Worm (Caenorhabditis elegans) whole organism, young adult: ENCODE measurements around the gene Y7A5A.2.

Experiments used
- B0019.2 ChIP-seq: fragments of 200-800 bp; sonication (Bioruptor generic); conservative IDR thresholded peaks from 2 replicates; pipeline ENCODE4 v1.3.6; 2022; ENCODE audit warnings: missing genetic modification reagents, missing genetic modification characterization, missing compliant biosample characterization
- B0035.1 ChIP-seq: sonication (generic microtip); optimal IDR thresholded peaks from 2 replicates; lab custom pipeline; 2016; ENCODE audit warnings: missing genetic modification characterization, mild to moderate bottlenecking, missing compliant biosample characterization, missing genotype, missing genetic modification reagents
- B0336.3 ChIP-seq: fragments of 200-800 bp; sonication (Bioruptor generic); IDR thresholded peaks from 2 replicates; pipeline ENCODE4 v1.3.6; 2022; ENCODE audit warnings: missing genetic modification characterization, missing compliant biosample characterization
- F10E7.11 ChIP-seq: sonication (generic microtip); optimal IDR thresholded peaks from 2 replicates; lab custom pipeline; 2017; ENCODE audit warnings: mild to moderate bottlenecking, missing genetic modification characterization, moderate library complexity, missing compliant biosample characterization
- F37B4.10 ChIP-seq: fragments of 200-800 bp; sonication (Bioruptor generic); IDR thresholded peaks from 2 replicates; pipeline ENCODE4 v1.3.6; 2022; ENCODE audit warnings: missing genetic modification characterization, missing compliant biosample characterization
- K12H6.12 ChIP-seq: fragments of 200-800 bp; sonication (Bioruptor generic); optimal IDR thresholded peaks from 2 replicates; lab custom pipeline; 2018; ENCODE audit warnings: mild to moderate bottlenecking, missing genetic modification characterization, missing compliant biosample characterization
- T07F8.4 ChIP-seq: sonication (generic microtip); optimal IDR thresholded peaks from 2 replicates; lab custom pipeline; 2016; ENCODE audit warnings: mild to moderate bottlenecking, missing genetic modification characterization, moderate library complexity, missing compliant biosample characterization
- Y53F4B.3 ChIP-seq: fragments of 200-800 bp; sonication (Bioruptor generic); IDR thresholded peaks from 2 replicates; pipeline ENCODE4 v1.3.6; 2022; ENCODE audit warnings: missing genetic modification reagents, missing genetic modification characterization, missing compliant biosample characterization
- Y53G8AR.9 ChIP-seq: fragments of 200-800 bp; sonication (Bioruptor generic); conservative IDR thresholded peaks from 2 replicates; pipeline ENCODE4 v1.3.6; 2022; ENCODE audit warnings: missing genetic modification reagents, missing genetic modification characterization, missing compliant biosample characterization
- Y56A3A.18 ChIP-seq: fragments of 200-800 bp; sonication (Bioruptor generic); IDR thresholded peaks from 2 replicates; pipeline ENCODE4 v1.3.6; 2022; ENCODE audit warnings: missing genetic modification reagents, missing genetic modification characterization, missing compliant biosample characterization
- Y67H2A.10 ChIP-seq: fragments of 200-800 bp; sonication (Bioruptor generic); conservative IDR thresholded peaks from 2 replicates; pipeline ENCODE4 v1.3.6; 2022; ENCODE audit warnings: missing genetic modification reagents, missing genetic modification characterization, missing compliant biosample characterization
- Y79H2A.3 ChIP-seq: fragments of 200-800 bp; sonication (Bioruptor generic); conservative IDR thresholded peaks from 2 replicates; pipeline ENCODE4 v1.3.6; 2022; ENCODE audit warnings: missing genetic modification reagents, missing genetic modification characterization, missing compliant biosample characterization
- akir-1 ChIP-seq: fragments of 200-800 bp; sonication (Bioruptor generic); optimal IDR thresholded peaks from 2 replicates; lab custom pipeline; 2018; ENCODE audit warnings: mild to moderate bottlenecking, missing genetic modification characterization, moderate library complexity, missing compliant biosample characterization
- atf-7 ChIP-seq: sonication (generic microtip); optimal IDR thresholded peaks from 2 replicates; lab custom pipeline; 2017; ENCODE audit warnings: mild to moderate bottlenecking, missing genetic modification characterization, missing compliant biosample characterization
- athp-1 ChIP-seq: sonication (generic microtip); optimal IDR thresholded peaks from 2 replicates; lab custom pipeline; 2017; ENCODE audit warnings: mild to moderate bottlenecking, missing genetic modification characterization, missing compliant biosample characterization
- attf-3 ChIP-seq: fragments of 200-800 bp; sonication (Bioruptor generic); conservative IDR thresholded peaks from 2 replicates; pipeline ENCODE4 v1.3.6; 2022; ENCODE audit warnings: missing genetic modification reagents, missing genetic modification characterization, missing compliant biosample characterization
- bed-1 ChIP-seq: fragments of 200-800 bp; sonication (Bioruptor generic); IDR thresholded peaks from 2 replicates; pipeline ENCODE4 v1.3.6; 2022; ENCODE audit warnings: missing genetic modification reagents, missing genetic modification characterization, missing compliant biosample characterization
- ccch-3 ChIP-seq: fragments of 200-800 bp; sonication (Bioruptor generic); optimal IDR thresholded peaks from 2 replicates; lab custom pipeline; 2018; ENCODE audit warnings: mild to moderate bottlenecking, missing genetic modification characterization, missing compliant biosample characterization
- cebp-1 ChIP-seq, 2 experiments: fragments of 200-800 bp in 1 of 2; sonication (Bioruptor generic) in 1 of 2; sonication (generic microtip) in 1 of 2; IDR thresholded peaks in 1 of 2; optimal IDR thresholded peaks in 1 of 2; 2 replicates each; pipeline versions ENCODE4 v1.3.6 to Lab custom; 2017 to 2022; ENCODE audit warnings: missing compliant biosample characterization in 2 of 2, missing genetic modification characterization in 2 of 2, mild to moderate bottlenecking in 1 of 2, missing genetic modification reagents in 1 of 2, moderate library complexity in 1 of 2
- cebp-2 ChIP-seq: fragments of 200-800 bp; sonication (Bioruptor generic); IDR thresholded peaks from 2 replicates; pipeline ENCODE4 v1.3.6; 2022; ENCODE audit warnings: missing genetic modification characterization, missing compliant biosample characterization
- ceh-100 ChIP-seq: fragments of 200-800 bp; sonication (Bioruptor generic); IDR thresholded peaks from 2 replicates; pipeline ENCODE4 v1.3.6; 2022; ENCODE audit warnings: missing genetic modification reagents, missing genetic modification characterization, missing compliant biosample characterization
- chd-7 ChIP-seq: sonication (generic microtip); optimal IDR thresholded peaks from 2 replicates; lab custom pipeline; 2016; ENCODE audit warnings: mild to moderate bottlenecking, missing genetic modification characterization, moderate library complexity, missing compliant biosample characterization
- dox-1 ChIP-seq: fragments of 200-800 bp; sonication (Bioruptor generic); IDR thresholded peaks from 2 replicates; pipeline ENCODE4 v1.3.6; 2022; ENCODE audit warnings: missing genetic modification reagents, missing genetic modification characterization, missing compliant biosample characterization
- dpff-1 ChIP-seq: sonication (generic microtip); optimal IDR thresholded peaks from 2 replicates; lab custom pipeline; 2017; ENCODE audit warnings: mild to moderate bottlenecking, missing genetic modification characterization, missing compliant biosample characterization
- egl-18 ChIP-seq: fragments of 200-800 bp; sonication (Bioruptor generic); IDR thresholded peaks from 2 replicates; pipeline ENCODE4 v1.3.6; 2022; ENCODE audit warnings: missing genetic modification reagents, missing genetic modification characterization, missing compliant biosample characterization
- fkh-3 ChIP-seq: sonication (generic microtip); optimal IDR thresholded peaks from 2 replicates; lab custom pipeline; 2016; ENCODE audit warnings: mild to moderate bottlenecking, missing genetic modification characterization, missing compliant biosample characterization
- hsf-1 ChIP-seq: fragments of 200-800 bp; sonication (Bioruptor generic); IDR thresholded peaks from 2 replicates; pipeline ENCODE4 v1.3.6; 2022; ENCODE audit warnings: missing genetic modification reagents, missing genetic modification characterization, missing compliant biosample characterization
- lin-35 ChIP-seq, 3 experiments: fragments of 150-350 bp in 2 of 3; sonication (generic microtip) in 1 of 3; optimal IDR thresholded peaks; 2 replicates each; lab custom pipeline; 2014 to 2018; ENCODE audit warnings: missing biosample characterization in 3 of 3, missing genetic modification characterization in 3 of 3, missing genetic modification reagents in 3 of 3
- lir-1 ChIP-seq: fragments of 200-800 bp; sonication (Bioruptor generic); conservative IDR thresholded peaks from 2 replicates; pipeline ENCODE4 v1.3.6; 2022; ENCODE audit warnings: missing genetic modification reagents, missing genetic modification characterization, missing compliant biosample characterization
- lsy-27 ChIP-seq: sonication (generic microtip); optimal IDR thresholded peaks from 2 replicates; lab custom pipeline; 2017; ENCODE audit warnings: missing genetic modification characterization, mild to moderate bottlenecking, missing compliant biosample characterization, antibody characterized with exemption, missing genotype, borderline replicate concordance; ENCODE audit not compliant: insufficient read depth
- madf-10 ChIP-seq: sonication (generic microtip); optimal IDR thresholded peaks from 2 replicates; lab custom pipeline; 2016; ENCODE audit warnings: mild to moderate bottlenecking, missing genetic modification characterization, missing compliant biosample characterization
- madf-8 ChIP-seq: fragments of 200-800 bp; sonication (Bioruptor generic); conservative IDR thresholded peaks from 2 replicates; pipeline ENCODE4 v1.3.6; 2022; ENCODE audit warnings: missing genetic modification reagents, missing genetic modification characterization, missing compliant biosample characterization
- mel-28 ChIP-seq: sonication (generic microtip); optimal IDR thresholded peaks from 2 replicates; lab custom pipeline; 2016; ENCODE audit warnings: borderline replicate concordance, mild to moderate bottlenecking, missing genetic modification characterization, missing compliant biosample characterization
- nhr-120 ChIP-seq: fragments of 200-800 bp; sonication (Bioruptor generic); IDR thresholded peaks from 2 replicates; pipeline ENCODE4 v1.3.6; 2022; ENCODE audit warnings: missing genetic modification characterization, missing compliant biosample characterization
- nhr-80 ChIP-seq: sonication (generic microtip); optimal IDR thresholded peaks from 2 replicates; lab custom pipeline; 2016; ENCODE audit warnings: missing genetic modification characterization, missing compliant biosample characterization
- pbrm-1 ChIP-seq: fragments of 200-800 bp; sonication (Bioruptor generic); IDR thresholded peaks from 2 replicates; pipeline ENCODE4 v1.3.6; 2022; ENCODE audit warnings: missing genetic modification reagents, missing genetic modification characterization, missing compliant biosample characterization
- sdz-38 ChIP-seq: sonication (generic microtip); optimal IDR thresholded peaks from 2 replicates; lab custom pipeline; 2016; ENCODE audit warnings: missing genotype, missing genetic modification characterization, missing compliant biosample characterization
- sea-2 ChIP-seq: fragments of 200-800 bp; sonication (Bioruptor generic); IDR thresholded peaks from 2 replicates; pipeline ENCODE4 v1.3.6; 2022; ENCODE audit warnings: missing genetic modification characterization, missing compliant biosample characterization
- snpc-1.1 ChIP-seq: sonication (generic microtip); optimal IDR thresholded peaks from 2 replicates; lab custom pipeline; 2017; ENCODE audit warnings: missing genetic modification characterization, mild to moderate bottlenecking, missing compliant biosample characterization, antibody characterized with exemption, moderate library complexity, missing genotype, missing genetic modification reagents; ENCODE audit not compliant: insufficient read depth
- snpc-1.3 ChIP-seq: sonication (generic microtip); optimal IDR thresholded peaks from 2 replicates; lab custom pipeline; 2017; ENCODE audit warnings: missing genetic modification characterization, mild to moderate bottlenecking, missing compliant biosample characterization, antibody characterized with exemption, moderate library complexity, missing genotype, missing genetic modification reagents; ENCODE audit not compliant: insufficient read depth
- snpc-3.4 ChIP-seq: sonication (generic microtip); optimal IDR thresholded peaks from 2 replicates; lab custom pipeline; 2017; ENCODE audit warnings: missing genetic modification characterization, mild to moderate bottlenecking, missing compliant biosample characterization, antibody characterized with exemption, moderate library complexity, missing genotype, missing genetic modification reagents
- somi-1 ChIP-seq: fragments of 200-800 bp; sonication (Bioruptor generic); optimal IDR thresholded peaks from 2 replicates; lab custom pipeline; 2018; ENCODE audit warnings: mild to moderate bottlenecking, missing genetic modification characterization, missing compliant biosample characterization
- tbp1 ChIP-seq: fragments of 200-800 bp; sonication (Bioruptor generic); optimal IDR thresholded peaks from 2 replicates; lab custom pipeline; 2018; ENCODE audit warnings: mild to moderate bottlenecking, missing genetic modification characterization, missing compliant biosample characterization
- unc-62 ChIP-seq: fragments of 150-350 bp; optimal IDR thresholded peaks from 2 replicates; lab custom pipeline; 2014; ENCODE audit warnings: missing biosample characterization, missing genetic modification reagents, missing genetic modification characterization
- zim-3 ChIP-seq: sonication (generic microtip); optimal IDR thresholded peaks from 2 replicates; lab custom pipeline; 2017; ENCODE audit warnings: mild to moderate bottlenecking, missing genetic modification characterization, moderate library complexity, missing compliant biosample characterization
- ztf-22 ChIP-seq: fragments of 200-800 bp; sonication (Bioruptor generic); optimal IDR thresholded peaks from 2 replicates; lab custom pipeline; 2018; ENCODE audit warnings: mild to moderate bottlenecking, missing genetic modification characterization, moderate library complexity, missing compliant biosample characterization

Gene Y7A5A.2

ce11 chrX:15779503-15779902 is 7.0 kb upstream of the Y7A5A.2 start (continued):
- TF ChIP-seq tbp1, result peak; percentile 4
- TF ChIP-seq snpc-1.1 (tag; lab: Kevin White, UChicago), result no peak
- TF ChIP-seq F10E7.11, result no peak
- TF ChIP-seq ztf-22 (GFP tag; lab: Kevin White, UChicago), result no peak
- TF ChIP-seq zim-3 (tag; lab: Kevin White, UChicago), result no peak
- no peak for TF ChIP-seq ceh-100 (GFP tag; lab: Robert Waterston, UW)
- no peak for TF ChIP-seq B0035.1
- no peak for TF ChIP-seq Y79H2A.3 (GFP tag; lab: Robert Waterston, UW)
- no peak for TF ChIP-seq cebp-2 (GFP tag; lab: Robert Waterston, UW)
- peak; percentile 98 for TF ChIP-seq nhr-80 (tag; lab: Kevin White, UChicago)
- no peak for TF ChIP-seq akir-1 (GFP tag; lab: Kevin White, UChicago)
- no peak for TF ChIP-seq egl-18
- no peak for TF ChIP-seq unc-62 (GFP tag; lab: Kevin White, UChicago)
- no peak for TF ChIP-seq cebp-1 (GFP tag; IDR thresholded peaks at IDR 0.05; lab: Robert Waterston, UW)
- peak; percentile 37 for TF ChIP-seq cebp-1 (tag; optimal IDR thresholded peaks at IDR 0.05; lab: Kevin White, UChicago)
- no peak for TF ChIP-seq athp-1 (tag; lab: Kevin White, UChicago)
- no peak for TF ChIP-seq somi-1 (GFP tag; lab: Kevin White, UChicago)
- TF ChIP-seq B0336.3 (GFP tag; lab: Robert Waterston, UW), result 0 out of 2 replicates have a peak, but pooled peaks have one; percentile 18
- TF ChIP-seq snpc-3.4 (tag; lab: Kevin White, UChicago), result no peak
- peak; percentile 50; the same call in 1 of the 2 replicates for TF ChIP-seq dox-1
- peak; percentile 27 for TF ChIP-seq chd-7 (tag; lab: Kevin White, UChicago)
- TF ChIP-seq, all 124 proteins: peak for 13

- TF ChIP-seq nhr-120 (GFP tag; lab: Robert Waterston, UW), result no peak
- no peak for TF ChIP-seq B0019.2 (GFP tag; lab: Robert Waterston, UW)
- no peak for TF ChIP-seq F37B4.10 (GFP tag; lab: Robert Waterston, UW)
- no peak for TF ChIP-seq madf-8 (GFP tag; lab: Robert Waterston, UW)
- TF ChIP-seq atf-7 (tag; lab: Kevin White, UChicago), result no peak
- no peak for TF ChIP-seq fkh-3 (tag; lab: Kevin White, UChicago)
- TF ChIP-seq sea-2, result no peak
- no peak for TF ChIP-seq hsf-1
- TF ChIP-seq snpc-1.3 (tag; lab: Kevin White, UChicago), result peak; percentile 21
- no peak for TF ChIP-seq sdz-38 (tag; lab: Kevin White, UChicago)
- TF ChIP-seq dpff-1, result no peak
- TF ChIP-seq madf-10 (tag; lab: Kevin White, UChicago), result no peak
- no peak for TF ChIP-seq lsy-27
- no peak for TF ChIP-seq lir-1 (GFP tag; lab: Robert Waterston, UW)
- peak; percentile 13 for TF ChIP-seq T07F8.4 (tag; lab: Kevin White, UChicago)
- TF ChIP-seq lin-35 (GFP tag; optimal IDR thresholded peaks at IDR 0.05; lab: Kevin White, UChicago), result peak in 1 of 3 experiments; percentile 31
- no peak for TF ChIP-seq ccch-3
- TF ChIP-seq attf-3 (GFP tag; lab: Robert Waterston, UW), result no peak
- no peak for TF ChIP-seq K12H6.12 (tag; lab: Kevin White, UChicago)
- TF ChIP-seq Y67H2A.10 (GFP tag; lab: Robert Waterston, UW), result no peak
- no peak for TF ChIP-seq Y53F4B.3
- TF ChIP-seq bed-1 (GFP tag; lab: Robert Waterston, UW), result no peak
- TF ChIP-seq Y53G8AR.9 (GFP tag; lab: Robert Waterston, UW), result no peak
- TF ChIP-seq Y56A3A.18 (GFP tag; lab: Robert Waterston, UW), result 0 out of 2 replicates have a peak, but pooled peaks have one; percentile 46
- no peak for TF ChIP-seq B0336.3 (GFP tag; lab: Robert Waterston, UW)
- peak; percentile 74 for TF ChIP-seq pbrm-1 (GFP tag; lab: Robert Waterston, UW)
- no peak for TF ChIP-seq mel-28 (tag; lab: Kevin White, UChicago)
Measured at ce11 chrX:15773262-15773908, 850 bp upstream of the Y7A5A.2 start, which contains the start of gene Y7A5A.13. TSS of gene Y7A5A.13 (plus strand) at chrX:15773858.
